Worm (Caenorhabditis elegans): ENCODE measurements around the gene elt-2.

The elt-2 gene

DNA sequence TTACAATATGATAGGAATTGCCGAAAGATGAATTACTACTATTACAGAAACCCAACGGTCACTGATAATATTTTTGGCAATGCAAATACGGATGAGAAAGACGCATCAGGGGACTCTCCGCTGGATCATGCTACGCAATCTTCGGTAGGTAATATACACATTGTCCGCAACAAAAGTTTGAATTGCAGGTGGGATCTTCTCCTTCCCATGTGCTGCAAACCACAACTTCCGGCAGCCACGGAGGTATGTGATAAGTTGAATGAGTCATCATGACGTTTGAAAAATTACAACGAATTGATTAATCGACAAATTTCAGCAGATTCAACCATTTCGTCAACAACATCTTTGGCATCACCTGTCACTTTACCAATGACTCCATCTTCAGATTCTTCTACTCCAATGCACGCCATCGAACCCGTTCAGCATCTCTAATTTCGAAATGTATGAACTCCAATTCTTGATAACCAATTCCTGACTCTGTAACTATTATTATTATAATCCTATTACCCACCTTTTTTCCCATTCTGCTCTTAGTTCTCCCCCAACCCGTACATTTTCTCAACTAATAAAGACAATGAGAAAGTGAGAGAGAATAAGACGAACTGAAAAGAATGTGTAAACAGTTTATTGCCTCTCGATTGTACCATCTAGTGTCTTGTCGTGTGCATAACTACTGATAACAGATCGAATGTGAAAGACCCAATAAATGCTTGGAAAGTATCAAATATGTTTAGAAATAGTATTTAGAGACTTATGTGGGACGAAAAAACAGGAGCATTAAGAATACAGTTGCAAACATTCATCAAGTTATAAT is 3.7 kb upstream of the elt-2 start:
- TF ChIP-seq gmeb-1 (tag; optimal IDR thresholded peaks at IDR 0.05), result peak; percentile 11
- no peak for TF ChIP-seq nhr-12 (tag; optimal IDR thresholded peaks at IDR 0.05)
- TF ChIP-seq sma-3 (GFP tag; optimal IDR thresholded peaks at IDR 0.05), result peak; percentile 1
- TF ChIP-seq ztf-11 (tag; optimal IDR thresholded peaks at IDR 0.05), result no peak
- TF ChIP-seq fos-1 (tag; optimal IDR thresholded peaks at IDR 0.05), result peak; percentile 93
- TF ChIP-seq peb-1 (tag; optimal IDR thresholded peaks at IDR 0.05), result no peak
- no peak for TF ChIP-seq unc-62 (GFP tag; optimal IDR thresholded peaks at IDR 0.05)
- TF ChIP-seq nhr-129 (tag; optimal IDR thresholded peaks at IDR 0.05), result no peak
- no peak for TF ChIP-seq mab-5 (tag; optimal IDR thresholded peaks at IDR 0.05)
- TF ChIP-seq mdl-1 (tag; optimal IDR thresholded peaks at IDR 0.05), result no peak
- no peak for TF ChIP-seq unc-39 (tag; optimal IDR thresholded peaks at IDR 0.05)
- TF ChIP-seq ZK546.5 (tag; optimal IDR thresholded peaks at IDR 0.05), result no peak
- no peak for TF ChIP-seq elt-3 (tag; optimal IDR thresholded peaks at IDR 0.05)
- TF ChIP-seq zag-1 (tag; optimal IDR thresholded peaks at IDR 0.05), result no peak
- no peak for TF ChIP-seq nhr-25 (tag; optimal IDR thresholded peaks at IDR 0.05)
- TF ChIP-seq ztf-4 (tag; optimal IDR thresholded peaks at IDR 0.05), result no peak
- no peak for TF ChIP-seq nhr-21 (tag; optimal IDR thresholded peaks at IDR 0.05)
- TF ChIP-seq dmd-4 (tag; optimal IDR thresholded peaks at IDR 0.05), result no peak
- TF ChIP-seq alr-1 (tag; optimal IDR thresholded peaks at IDR 0.05), result no peak
- TF ChIP-seq elt-1 (tag; optimal IDR thresholded peaks at IDR 0.05), result no peak
- peak; percentile 38 for TF ChIP-seq skn-1 (tag; optimal IDR thresholded peaks at IDR 0.05)
- no peak for TF ChIP-seq ceh-82 (tag; optimal IDR thresholded peaks at IDR 0.05)
- TF ChIP-seq nhr-23 (tag; optimal IDR thresholded peaks at IDR 0.05), result no peak
- TF ChIP-seq nhr-237 (tag; optimal IDR thresholded peaks at IDR 0.05), result no peak
- peak; percentile 68 for TF ChIP-seq crh-2 (tag; optimal IDR thresholded peaks at IDR 0.05)
- no peak for TF ChIP-seq ztf-1 (GFP tag; conservative IDR thresholded peaks at IDR 0.05)
- TF ChIP-seq nhr-6 (tag; optimal IDR thresholded peaks at IDR 0.05), result no peak
- TF ChIP-seq snpc-4 (tag; optimal IDR thresholded peaks at IDR 0.05), result no peak
- peak; percentile 53 for TF ChIP-seq sma-9 (GFP tag; optimal IDR thresholded peaks at IDR 0.05)
- no peak for TF ChIP-seq sma-9 (tag; optimal IDR thresholded peaks at IDR 0.05)
- no peak for TF ChIP-seq lin-11 (tag; optimal IDR thresholded peaks at IDR 0.05)
- peak; percentile 49 for TF ChIP-seq F13H6.1 (tag; optimal IDR thresholded peaks at IDR 0.05)
- TF ChIP-seq lsy-2 (tag; optimal IDR thresholded peaks at IDR 0.05), result peak in 1 of 2 experiments; percentile 4

DNA sequence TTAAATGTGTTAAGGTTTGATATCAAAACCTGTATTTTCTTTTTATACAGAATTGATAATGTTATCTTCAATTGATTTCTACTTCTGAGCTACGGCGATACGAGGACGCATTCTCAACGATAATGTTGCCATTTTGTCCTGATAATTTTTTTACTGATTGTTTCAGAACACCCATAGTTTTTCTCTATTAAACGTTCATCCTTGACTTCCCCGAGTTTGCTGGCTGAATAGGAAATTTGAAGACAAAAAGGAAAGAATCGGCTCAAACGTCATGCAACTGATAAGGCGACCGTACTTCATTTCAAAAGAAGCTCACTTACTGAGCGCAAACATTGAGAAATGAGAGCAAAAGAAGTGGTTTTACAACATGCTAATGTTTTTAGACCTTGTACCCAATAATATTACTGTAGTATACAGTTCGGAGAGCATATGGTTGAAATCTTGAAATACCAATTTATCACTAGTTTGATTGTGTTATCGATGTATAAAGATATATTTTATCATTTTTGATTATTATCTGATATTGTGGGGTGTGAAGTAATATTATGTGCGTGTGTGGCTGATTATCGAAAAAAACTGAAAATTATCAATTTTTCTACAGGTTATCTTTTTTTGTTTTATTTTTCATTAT is 1.8 kb upstream of the elt-2 start:
- TF ChIP-seq unc-55 (GFP tag; optimal IDR thresholded peaks at IDR 0.05), result no peak
- no peak for TF ChIP-seq ztf-4 (tag; optimal IDR thresholded peaks at IDR 0.05)
- no peak for TF ChIP-seq ceh-16 (tag; optimal IDR thresholded peaks at IDR 0.05)
- no peak for TF ChIP-seq Y55F3AM.14 (GFP tag; optimal IDR thresholded peaks at IDR 0.05)
- TF ChIP-seq fos-1 (tag; optimal IDR thresholded peaks at IDR 0.05), result peak; percentile 73
- no peak for TF ChIP-seq lsy-2 (tag; optimal IDR thresholded peaks at IDR 0.05)
- TF ChIP-seq unc-39 (tag; optimal IDR thresholded peaks at IDR 0.05), result no peak

DNA sequence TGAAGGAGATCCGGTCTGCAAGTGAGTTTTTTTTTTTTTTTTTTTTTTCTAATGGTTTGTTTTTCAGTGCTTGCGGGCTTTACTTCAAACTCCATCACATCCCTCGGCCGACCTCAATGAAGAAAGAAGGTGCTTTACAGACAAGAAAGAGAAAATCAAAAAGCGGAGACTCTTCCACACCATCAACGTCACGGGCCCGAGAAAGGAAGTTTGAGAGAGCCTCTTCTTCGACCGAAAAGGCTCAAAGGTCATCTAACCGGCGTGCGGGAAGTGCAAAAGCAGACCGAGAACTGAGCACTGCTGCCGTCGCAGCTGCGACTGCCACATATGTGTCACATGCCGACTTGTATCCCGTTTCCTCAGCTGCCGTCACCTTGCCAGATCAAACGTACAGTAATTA is 1.2 kb downstream of the elt-2 start:
- TF ChIP-seq zag-1 (tag; optimal IDR thresholded peaks at IDR 0.05) (no peak), nhr-11 (tag; optimal IDR thresholded peaks at IDR 0.05) (no peak), lin-13 (GFP tag; optimal IDR thresholded peaks at IDR 0.05) (no peak), crh-2 (tag; optimal IDR thresholded peaks at IDR 0.05) (no peak), alr-1 (tag; optimal IDR thresholded peaks at IDR 0.05) (no peak), ztf-11 (tag; optimal IDR thresholded peaks at IDR 0.05) (no peak), aly-2 (tag; optimal IDR thresholded peaks at IDR 0.05) (no peak), egl-27 (tag; optimal IDR thresholded peaks at IDR 0.05) (no peak), nhr-237 (tag; optimal IDR thresholded peaks at IDR 0.05) (no peak), nhr-23 (tag; optimal IDR thresholded peaks at IDR 0.05) (no peak), ZK546.5 (tag; optimal IDR thresholded peaks at IDR 0.05) (no peak), snpc-4 (tag; optimal IDR thresholded peaks at IDR 0.05) (no peak)

Data from whole organism, L2 larva.